Worm (Caenorhabditis elegans): ENCODE measurements around the gene dhs-22.

DNA sequence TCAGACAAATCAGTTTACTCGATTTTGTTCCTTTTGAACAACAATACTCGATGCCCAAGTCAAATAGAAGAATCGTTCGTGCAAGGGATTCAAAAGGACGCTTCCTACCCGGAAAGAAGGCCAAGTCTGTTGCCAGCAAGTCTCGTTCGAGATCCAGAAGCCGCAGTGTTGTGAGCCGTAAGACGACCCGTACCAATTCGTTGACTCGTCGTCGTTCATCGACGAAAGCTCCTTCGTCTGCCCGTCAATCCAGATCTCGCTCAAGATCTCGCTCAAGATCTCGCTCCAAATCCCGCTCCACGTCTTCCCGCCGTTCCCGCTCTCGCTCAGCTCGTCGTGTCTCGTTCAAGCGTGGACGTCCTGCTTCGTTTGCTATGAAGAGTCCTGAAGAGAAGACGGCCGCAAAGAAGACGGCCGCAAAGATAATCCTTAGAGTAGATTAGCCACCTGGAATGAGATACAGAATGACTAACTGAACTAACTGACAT lies 39.4 kb upstream of the dhs-22 start, which contains the start of gene F08H9.2:
- TF ChIP-seq elt-2 (tag; optimal IDR thresholded peaks at IDR 0.05) (no peak), fkh-10 (GFP tag; optimal IDR thresholded peaks at IDR 0.05) (no peak), gmeb-2 (tag; optimal IDR thresholded peaks at IDR 0.05) (no peak)

Measured in whole organism, late embryonic.